Worm (Caenorhabditis elegans): ENCODE measurements around the gene mrps-23.
A peak's percentile ranks its signal among the peaks of the same experiment; 100 is the strongest.

Gene mrps-23

ce11 chrIII:9509764-9510370 lies 13.6 kb downstream of the mrps-23 start (continued):
- TF ChIP-seq F16B12.6 (tag; optimal IDR thresholded peaks at IDR 0.05) (no peak), fkh-10 (GFP tag; optimal IDR thresholded peaks at IDR 0.05) (peak; percentile 36), fkh-4 (tag; optimal IDR thresholded peaks at IDR 0.05; ENCODE audit: borderline replicate concordance) (no peak), zip-4 (GFP tag; optimal IDR thresholded peaks at IDR 0.05) (no peak), lin-35 (GFP tag; optimal IDR thresholded peaks at IDR 0.05) (peak in 1 of 2 experiments; percentile 27)

- TF ChIP-seq ets-5 (GFP tag; IDR thresholded peaks at IDR 0.05): no peak
- no peak for TF ChIP-seq nhr-237 (tag; optimal IDR thresholded peaks at IDR 0.05)
- TF ChIP-seq sptf-1 (tag; optimal IDR thresholded peaks at IDR 0.05): no peak
- no peak for TF ChIP-seq C34B4.2 (tag; optimal IDR thresholded peaks at IDR 0.05)
- peak; percentile 32 for TF ChIP-seq skn-1 (tag; optimal IDR thresholded peaks at IDR 0.05)
- no peak for TF ChIP-seq elt-3 (tag; optimal IDR thresholded peaks at IDR 0.05)
- no peak for TF ChIP-seq Y116A8C.19 (tag; optimal IDR thresholded peaks at IDR 0.05; ENCODE audit: borderline replicate concordance)
- no peak for TF ChIP-seq nhr-47 (tag; optimal IDR thresholded peaks at IDR 0.05)
- TF ChIP-seq ztf-4 (tag; optimal IDR thresholded peaks at IDR 0.05): no peak
- no peak for TF ChIP-seq mef-2 (tag; optimal IDR thresholded peaks at IDR 0.05)
- TF ChIP-seq efl-1 (optimal IDR thresholded peaks at IDR 0.05): peak; percentile 45 to 57
- TF ChIP-seq efl-1 (GFP tag; optimal IDR thresholded peaks at IDR 0.05 in 1 of 2): peak; percentile 52 to 79
- TF ChIP-seq unc-98 (GFP tag; IDR thresholded peaks at IDR 0.05): no peak
- no peak for TF ChIP-seq nhr-85 (tag)
- no peak for TF ChIP-seq fkh-4 (tag; optimal IDR thresholded peaks at IDR 0.05; ENCODE audit: borderline replicate concordance)
- no peak for TF ChIP-seq nhr-77 (tag; optimal IDR thresholded peaks at IDR 0.05)
- no peak for TF ChIP-seq ces-1 (GFP tag; optimal IDR thresholded peaks at IDR 0.05)
- peak; percentile 26 for TF ChIP-seq nhr-20 (tag; optimal IDR thresholded peaks at IDR 0.05)
- TF ChIP-seq lin-13 (GFP tag; optimal IDR thresholded peaks at IDR 0.05): no peak
- peak; percentile 63 for TF ChIP-seq snu-23 (GFP tag; optimal IDR thresholded peaks at IDR 0.05)
- TF ChIP-seq dsc-1 (tag; optimal IDR thresholded peaks at IDR 0.05): no peak
- TF ChIP-seq egl-13 (tag; optimal IDR thresholded peaks at IDR 0.05): no peak
- TF ChIP-seq unc-30 (tag; optimal IDR thresholded peaks at IDR 0.05): no peak
- no peak for TF ChIP-seq nhr-12 (tag; optimal IDR thresholded peaks at IDR 0.05)
- TF ChIP-seq lin-15B (tag; optimal IDR thresholded peaks at IDR 0.05): peak; percentile 49
- TF ChIP-seq tbx-2 (tag; optimal IDR thresholded peaks at IDR 0.05): no peak
- TF ChIP-seq unc-130 (tag; optimal IDR thresholded peaks at IDR 0.05): peak; percentile 42
- TF ChIP-seq fos-1 (tag; optimal IDR thresholded peaks at IDR 0.05): no peak
- TF ChIP-seq pqm-1 (tag; optimal IDR thresholded peaks at IDR 0.05): no peak
- TF ChIP-seq blmp-1 (tag; optimal IDR thresholded peaks at IDR 0.05): peak; percentile 58
- TF ChIP-seq tlp-1 (tag; optimal IDR thresholded peaks at IDR 0.05): no peak
- TF ChIP-seq pag-3 (tag; optimal IDR thresholded peaks at IDR 0.05; ENCODE audit: borderline replicate concordance, insufficient read depth): peak; percentile 27
- peak; percentile 16 for TF ChIP-seq nhr-71 (tag; optimal IDR thresholded peaks at IDR 0.05)
- TF ChIP-seq sup-37 (GFP tag; optimal IDR thresholded peaks at IDR 0.05): no peak
- peak; percentile 64 for TF ChIP-seq C16A3.4 (tag; optimal IDR thresholded peaks at IDR 0.05)
- TF ChIP-seq irx-1 (tag; optimal IDR thresholded peaks at IDR 0.05): no peak
- no peak for TF ChIP-seq lin-39 (tag; optimal IDR thresholded peaks at IDR 0.05)
- peak in 1 of 2 experiments; percentile 77 for TF ChIP-seq lsy-2 (tag; optimal IDR thresholded peaks at IDR 0.05)
- peak in 1 of 3 experiments; percentile 65 for TF ChIP-seq ceh-82 (tag; optimal IDR thresholded peaks at IDR 0.05)
- TF ChIP-seq rnt-1 (tag; optimal IDR thresholded peaks at IDR 0.05): no peak
- peak; percentile 71 for TF ChIP-seq lin-14 (GFP tag; optimal IDR thresholded peaks at IDR 0.05)
- peak; percentile 74 for TF ChIP-seq mep-1 (tag; optimal IDR thresholded peaks at IDR 0.05)
- no peak for TF ChIP-seq zag-1 (tag; optimal IDR thresholded peaks at IDR 0.05)
- TF ChIP-seq nhr-76 (tag; optimal IDR thresholded peaks at IDR 0.05): no peak
- TF ChIP-seq lir-3 (tag; optimal IDR thresholded peaks at IDR 0.05; ENCODE audit: poor library complexity): peak; percentile 6
- TF ChIP-seq hlh-4 (tag; optimal IDR thresholded peaks at IDR 0.05): no peak
- TF ChIP-seq unc-62 (GFP tag; optimal IDR thresholded peaks at IDR 0.05): no peak
- no peak for TF ChIP-seq egl-27 (tag; optimal IDR thresholded peaks at IDR 0.05)
These were observed 15.7 kb downstream of the mrps-23 start, which contains the start of gene vha-14 for ce11 chrIII:9507799-9508198. Gene vha-14 (plus strand): TSS chrIII:9508100.

All from whole organism, L1 larva.